Fruit fly (Drosophila melanogaster) whole organism, larva: ENCODE results near the gene Mcr.

Experiments
- noc ChIP-seq: fragments of 200-800 bp; sonication (Bioruptor generic); optimal IDR thresholded peaks from 3 replicates; lab custom pipeline; 2019; ENCODE audit warnings: missing biosample characterization, mild to moderate bottlenecking, missing genetic modification characterization, moderate library complexity

Gene Mcr

DNA sequence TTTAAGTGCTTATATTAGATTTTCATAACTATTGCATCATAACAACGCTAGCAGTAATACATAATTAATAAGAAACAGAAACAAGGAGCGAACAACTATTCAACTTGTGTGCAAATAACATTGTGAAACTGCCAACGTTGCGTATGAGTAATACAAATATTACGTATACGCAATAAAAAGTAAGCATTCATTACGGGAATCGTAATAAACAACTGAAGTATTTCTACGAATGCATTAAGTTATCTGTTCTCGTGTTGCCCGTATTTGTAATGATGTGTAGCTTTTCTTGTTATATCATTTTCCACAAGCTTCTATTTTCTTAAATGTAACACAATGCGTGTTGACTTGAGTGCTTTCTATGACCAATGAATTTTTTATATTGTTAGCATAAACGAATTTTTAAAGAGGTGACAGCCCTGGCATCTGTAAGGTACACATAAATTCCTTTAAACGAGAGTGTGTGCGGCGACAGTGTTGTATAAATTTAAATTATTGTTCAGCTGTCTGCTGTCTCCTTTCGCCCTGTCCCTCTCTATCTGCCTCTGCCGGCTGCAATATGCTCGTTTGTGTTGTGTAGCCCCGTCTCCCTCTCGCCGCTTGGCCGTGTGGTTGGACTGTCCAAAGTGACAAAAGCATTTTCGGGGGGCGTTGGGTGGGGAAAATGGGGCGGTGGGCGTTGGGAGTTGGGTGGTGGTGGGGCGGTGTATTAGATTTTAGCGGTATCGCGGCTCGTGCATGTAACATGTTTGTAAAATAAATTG, 17.0 kb upstream of the Mcr start:
- no peak for TF ChIP-seq noc (tag; lab: Kevin White, UChicago)

DNA sequence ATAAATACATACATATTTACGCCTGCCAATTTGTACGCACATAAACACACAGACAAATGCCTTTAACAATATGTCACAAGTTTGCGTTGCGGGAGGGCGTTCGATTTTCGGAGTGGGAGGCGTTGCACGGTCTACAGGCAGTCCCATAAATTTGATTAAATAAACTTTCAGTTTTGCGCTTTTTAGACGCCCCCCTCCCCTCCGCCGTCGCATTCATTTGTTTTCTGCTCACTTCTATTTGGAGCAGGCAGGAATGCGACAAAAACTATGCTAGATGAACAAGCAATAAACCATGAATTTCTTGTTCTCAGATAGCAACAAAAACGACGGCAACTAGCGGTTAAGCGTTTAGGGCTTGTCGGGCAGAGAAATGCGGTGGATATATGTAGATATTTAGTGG, 16.3 kb upstream of the Mcr start:
- TF ChIP-seq noc (tag; lab: Kevin White, UChicago), result no peak

DNA sequence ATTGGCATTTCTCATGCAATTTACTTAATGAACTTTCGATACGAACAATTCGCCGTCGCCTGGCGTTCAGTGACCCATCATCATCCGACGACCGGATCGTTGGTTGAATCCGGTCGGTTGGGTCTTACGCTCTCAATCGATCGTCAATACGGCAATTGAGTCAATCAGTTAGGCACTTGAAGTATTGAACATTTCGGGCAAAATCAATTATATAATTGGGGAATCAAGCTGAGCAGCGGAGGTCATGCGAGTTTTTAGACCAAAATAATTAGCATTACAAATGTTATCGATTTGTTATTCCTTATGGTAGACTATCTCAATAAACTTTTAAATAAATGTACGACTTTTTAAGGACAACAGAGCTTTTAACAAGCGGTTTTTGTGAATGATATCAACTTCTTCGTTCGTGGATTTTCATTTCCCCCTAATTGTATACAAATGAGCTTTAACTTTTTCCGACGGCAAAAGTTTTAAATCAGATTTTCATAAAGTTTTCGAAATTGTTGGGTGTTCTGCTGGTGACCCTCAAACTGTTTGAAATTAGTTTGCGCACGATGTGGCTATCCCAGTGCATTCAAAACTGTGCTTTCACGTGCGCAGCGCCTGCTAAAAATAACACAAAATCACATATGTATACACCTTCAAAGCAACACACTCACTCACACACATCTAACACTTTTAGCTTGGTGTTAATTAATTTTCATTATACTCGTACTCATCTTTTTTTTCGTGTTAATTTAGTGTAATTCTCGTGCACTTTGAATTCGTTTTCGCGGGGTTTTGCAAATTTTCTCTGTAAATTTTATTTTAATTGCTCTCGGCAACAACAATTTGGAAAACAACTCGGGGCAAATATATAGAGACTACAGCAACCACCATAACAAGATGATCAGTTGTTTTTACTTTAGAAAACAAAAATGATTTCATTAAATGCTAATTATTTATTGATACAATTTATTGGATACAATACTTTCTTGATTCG, 15.5 kb upstream of the Mcr start:
- TF ChIP-seq noc (tag; lab: Kevin White, UChicago), result no peak

DNA sequence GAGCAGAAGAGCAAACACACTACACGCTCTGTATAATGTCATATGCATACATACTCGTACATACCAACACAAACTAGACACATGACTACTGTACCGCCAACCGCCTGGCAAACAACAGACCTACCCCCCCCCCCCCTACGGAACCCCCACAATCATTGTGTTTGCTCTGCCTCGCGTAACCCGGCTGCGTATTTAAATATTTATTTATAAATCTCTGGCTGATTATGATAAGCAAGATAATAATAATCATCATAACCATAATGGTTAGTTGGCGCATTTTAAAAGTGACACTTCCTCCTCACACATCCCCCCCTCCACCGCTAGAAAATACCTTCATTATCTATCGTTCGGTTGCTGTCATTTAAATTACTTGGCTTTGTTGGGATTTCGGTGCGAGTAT, 14.7 kb upstream of the Mcr start:
- peak; percentile 84 for TF ChIP-seq noc (tag; lab: Kevin White, UChicago)

DNA sequence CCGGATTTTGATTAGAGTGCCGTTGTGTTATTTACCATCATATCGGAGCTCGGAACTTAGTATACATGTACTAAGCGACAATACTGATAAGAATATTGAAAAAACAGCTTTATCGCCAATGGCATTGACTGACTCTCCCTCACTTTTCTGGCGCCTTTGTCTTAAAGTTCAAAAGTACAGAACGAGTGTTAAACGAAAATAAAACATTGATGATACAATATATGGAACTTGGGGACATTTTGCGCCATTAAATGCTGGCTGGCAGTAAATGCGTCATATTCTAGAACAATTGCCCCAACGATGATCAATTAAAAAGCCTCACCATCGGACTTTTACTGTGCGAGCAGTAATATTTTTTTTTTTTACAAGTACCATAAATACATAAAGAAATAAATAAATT, 12.4 kb upstream of the Mcr start:
- no peak for TF ChIP-seq noc (tag; lab: Kevin White, UChicago)

DNA sequence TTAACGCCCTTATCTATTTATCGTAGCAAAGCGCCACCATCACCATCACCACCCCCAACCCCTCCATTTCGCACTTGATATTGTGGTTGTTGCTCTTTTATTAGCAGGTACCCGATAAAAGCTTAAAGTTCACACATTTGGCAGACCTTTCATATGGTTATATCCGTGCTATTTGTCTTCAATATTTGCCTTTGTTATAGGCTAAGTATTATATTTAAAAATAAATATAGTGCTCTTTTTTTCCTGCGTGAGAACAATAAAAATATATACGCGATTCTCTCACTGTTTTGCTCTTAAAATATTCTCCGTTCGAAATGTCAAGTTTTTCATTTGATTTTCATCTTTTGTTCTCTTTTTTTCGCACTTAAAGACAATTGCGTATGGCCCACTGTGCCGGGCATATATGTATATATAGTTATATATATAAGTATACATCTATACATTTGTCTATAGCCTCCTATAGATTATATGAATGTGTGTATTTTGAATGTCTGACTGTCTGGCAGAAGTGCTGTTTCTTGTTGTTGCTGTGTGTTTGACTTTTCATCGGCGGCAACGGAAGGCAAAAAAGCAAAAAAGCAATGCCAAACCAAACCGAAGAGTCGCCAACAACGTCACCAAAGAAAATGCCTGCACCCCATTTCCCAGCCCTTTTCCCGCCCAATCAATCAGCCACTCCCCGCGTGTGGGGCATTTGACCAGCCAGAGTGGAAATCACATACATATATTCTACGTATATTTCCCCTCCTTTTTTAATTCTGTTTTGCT, 11.5 kb upstream of the Mcr start:
- TF ChIP-seq noc (tag; lab: Kevin White, UChicago), result no peak

DNA sequence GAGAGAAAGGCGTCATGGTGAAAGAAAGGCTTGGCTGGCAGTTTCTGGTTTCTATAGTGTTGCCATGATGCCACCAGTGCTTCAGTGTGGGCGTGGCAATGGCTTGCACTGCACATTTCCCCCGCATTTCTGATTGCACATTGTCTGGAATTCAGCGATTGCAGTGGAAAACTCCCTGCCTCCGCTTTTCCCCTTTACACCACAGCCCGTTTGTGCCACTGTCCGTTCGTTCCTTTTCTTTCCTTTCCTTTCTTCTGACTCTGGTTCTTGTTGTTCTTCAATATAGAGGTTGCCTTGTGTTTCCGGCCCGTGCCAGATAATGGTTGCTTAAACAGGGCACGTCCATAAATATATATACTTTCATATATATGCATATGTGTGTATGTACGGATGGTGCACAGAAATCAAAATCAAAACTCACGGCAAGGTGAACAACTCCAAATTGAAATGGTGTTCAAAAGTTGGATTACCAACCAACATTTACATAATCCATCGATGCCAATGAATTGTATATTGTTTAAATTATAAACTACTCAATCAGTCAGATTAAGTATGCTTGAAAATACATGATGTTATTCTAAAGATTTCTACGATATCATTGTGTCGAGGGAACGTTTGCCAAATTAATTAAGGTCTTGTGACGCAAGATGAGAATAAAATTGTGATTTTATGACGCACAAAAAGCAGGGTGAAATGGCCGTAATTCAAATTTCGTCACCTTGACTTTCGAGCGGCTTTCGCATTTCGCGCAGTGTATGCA, 10.6 kb upstream of the Mcr start:
- no peak for TF ChIP-seq noc (tag; lab: Kevin White, UChicago)

DNA sequence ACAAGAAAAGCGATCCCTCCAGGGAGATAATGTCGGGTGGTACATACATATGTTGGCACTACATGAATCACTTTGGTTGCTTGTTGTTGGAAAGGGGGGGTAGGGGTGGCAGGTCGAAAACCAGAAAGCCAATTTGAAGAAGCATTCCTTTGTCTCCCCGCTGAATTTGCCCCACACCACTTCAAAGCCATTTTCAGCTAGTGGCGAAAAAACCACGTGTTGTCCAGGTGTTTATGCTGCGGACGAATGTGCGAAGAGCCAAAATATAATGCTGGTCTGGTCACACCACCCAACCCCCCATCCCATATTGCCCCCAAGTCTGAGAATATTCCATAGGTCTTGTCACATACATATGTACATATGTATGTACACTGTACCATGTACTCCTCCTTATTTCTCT, 9.1 kb upstream of the Mcr start:
- TF ChIP-seq noc (tag; lab: Kevin White, UChicago), result no peak

DNA sequence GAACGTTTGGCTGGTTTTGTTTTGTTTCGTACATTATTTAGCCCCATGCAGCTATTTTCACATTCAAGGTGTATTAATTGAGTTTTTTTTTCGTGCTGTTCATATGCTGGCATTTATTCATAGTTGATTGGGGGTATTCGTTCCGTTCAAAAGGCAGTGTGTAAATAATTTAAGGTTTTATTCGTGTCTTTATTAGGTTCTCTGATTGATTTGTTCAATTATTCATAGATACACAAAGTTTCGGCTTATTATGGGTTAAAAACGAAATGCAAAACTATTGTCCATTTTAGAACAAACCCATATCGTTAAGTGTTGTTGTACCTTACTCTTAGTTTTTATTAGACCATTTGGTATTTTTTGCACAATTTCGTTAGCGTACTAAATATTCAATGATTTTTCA, 8.6 kb upstream of the Mcr start:
- TF ChIP-seq noc (tag; lab: Kevin White, UChicago), result no peak

DNA sequence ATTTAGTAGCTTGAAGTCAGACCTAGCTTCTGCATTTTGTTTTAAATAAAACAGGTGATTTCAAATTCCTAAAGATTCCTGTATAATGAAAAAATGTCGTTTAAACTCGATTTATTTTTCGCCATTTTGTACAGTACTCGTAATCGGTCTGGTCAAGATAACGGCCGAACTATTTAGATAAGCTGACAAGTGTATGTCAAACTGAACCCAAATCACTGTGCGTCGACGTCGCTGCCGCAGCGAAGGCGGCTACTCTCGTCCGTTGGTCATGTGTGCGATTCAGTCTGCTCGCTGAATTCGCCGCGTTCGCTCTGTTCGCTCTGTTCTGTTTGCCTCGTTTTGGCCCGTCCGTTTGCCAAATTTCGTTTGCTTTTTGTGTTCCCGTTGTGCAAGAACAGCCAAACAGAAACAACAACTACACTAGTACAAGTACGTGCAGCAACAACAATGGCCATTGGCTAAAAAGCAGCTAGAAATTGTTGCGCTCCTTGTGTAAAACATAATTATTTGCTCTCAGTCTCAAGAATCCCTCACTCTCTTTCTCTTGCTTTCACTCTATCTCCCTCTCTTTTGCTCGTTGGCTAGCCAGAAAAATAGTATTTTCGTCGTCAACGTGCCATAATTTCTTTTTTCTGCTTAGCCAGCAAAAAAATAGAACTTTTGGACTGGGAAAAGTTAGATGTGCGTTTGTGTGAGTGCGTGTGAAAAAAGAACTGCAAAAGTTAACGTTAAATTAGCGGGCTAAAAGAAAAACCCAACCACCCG, 5.4 kb upstream of the Mcr start:
- peak; percentile 72 for TF ChIP-seq noc (tag; lab: Kevin White, UChicago)

DNA sequence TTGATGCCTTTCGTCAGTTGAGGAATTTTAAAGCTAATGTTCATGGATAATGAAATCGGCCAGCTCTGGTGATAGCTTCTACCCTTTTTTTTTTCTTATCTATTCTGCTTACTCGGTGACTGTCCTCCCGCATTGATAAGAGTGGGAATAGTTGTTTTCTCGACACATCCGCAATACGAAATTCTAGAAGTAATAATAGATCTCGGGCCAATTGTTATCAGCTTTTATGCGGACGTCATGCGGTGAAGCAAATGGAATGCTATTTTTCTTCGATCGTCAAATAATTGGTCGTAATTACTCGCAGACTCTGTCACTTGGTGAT, 4.6 kb upstream of the Mcr start:
- no peak for TF ChIP-seq noc (tag; lab: Kevin White, UChicago)

DNA sequence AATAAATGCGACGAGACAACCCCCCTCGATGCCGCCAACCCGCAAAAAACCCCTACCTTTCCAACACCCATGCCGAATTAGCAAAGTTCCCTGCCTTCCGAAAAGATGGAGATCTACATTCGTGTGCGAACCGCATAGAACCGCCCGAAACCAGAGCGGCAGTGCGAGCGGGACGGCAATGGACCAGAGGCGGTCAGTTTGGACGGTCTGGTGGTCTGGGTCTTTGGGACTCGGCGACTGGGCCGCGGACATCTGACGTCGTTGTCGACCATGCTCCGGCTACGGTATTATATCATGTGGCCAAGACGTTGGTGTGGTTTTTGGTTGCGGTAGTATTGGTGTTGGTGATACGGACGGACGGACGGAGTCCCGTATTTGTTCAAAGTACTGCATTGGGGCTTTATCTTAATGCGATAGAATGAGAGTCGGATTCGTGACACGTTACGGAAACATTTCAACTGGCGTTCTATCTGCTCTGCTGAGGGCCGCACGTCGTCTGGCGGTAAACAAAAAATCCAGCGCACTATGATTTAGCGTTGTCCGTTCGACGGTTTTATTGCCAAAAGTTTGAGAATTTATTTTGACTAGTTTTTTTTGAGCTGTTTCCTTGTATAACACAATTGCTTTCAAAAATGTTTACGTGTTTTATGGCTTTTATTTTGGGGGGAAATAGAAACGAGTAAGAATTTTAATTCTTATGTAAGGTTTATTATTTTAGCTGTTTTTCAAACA, 4.1 kb upstream of the Mcr start:
- TF ChIP-seq noc (tag; lab: Kevin White, UChicago), result peak; percentile 89

DNA sequence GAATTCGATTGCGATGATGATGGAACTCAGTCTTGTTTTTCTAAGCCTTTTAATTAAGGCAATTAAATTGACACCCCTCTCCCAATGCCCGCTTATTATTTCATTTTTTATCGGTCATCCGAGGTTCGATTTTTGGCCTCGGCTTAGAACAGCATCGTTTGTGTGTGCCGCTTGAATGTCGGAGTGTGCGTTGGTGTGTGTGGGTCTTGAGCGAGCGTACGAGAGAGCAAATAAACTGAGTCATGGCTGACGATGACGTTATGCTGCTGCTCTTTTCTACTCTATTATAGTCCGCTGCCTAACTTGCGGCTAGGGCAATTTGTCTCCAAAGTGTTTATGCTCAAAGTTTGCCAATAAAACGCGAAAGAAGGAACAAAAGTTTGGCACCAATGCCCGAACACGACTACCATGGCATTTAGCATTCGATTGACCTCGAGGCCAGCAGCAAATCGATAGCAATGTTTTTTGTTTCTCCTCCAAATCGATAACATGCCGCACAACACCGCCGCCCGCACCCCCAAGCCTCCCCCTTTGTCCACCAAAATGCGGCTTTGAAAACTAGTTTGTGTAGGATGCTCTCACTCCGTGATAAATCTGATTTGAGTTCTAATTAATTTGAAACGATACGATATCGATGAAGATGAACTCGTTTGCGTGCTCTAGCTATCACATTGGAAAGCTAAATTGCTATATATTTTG, 2.8 kb upstream of the Mcr start:
- TF ChIP-seq noc (tag; lab: Kevin White, UChicago), result no peak
